Fruit fly (Drosophila melanogaster): ENCODE data around the gene ppk18.
A peak's percentile ranks its signal among the peaks of the same experiment; 100 is the strongest.

Gene ppk18

DNA sequence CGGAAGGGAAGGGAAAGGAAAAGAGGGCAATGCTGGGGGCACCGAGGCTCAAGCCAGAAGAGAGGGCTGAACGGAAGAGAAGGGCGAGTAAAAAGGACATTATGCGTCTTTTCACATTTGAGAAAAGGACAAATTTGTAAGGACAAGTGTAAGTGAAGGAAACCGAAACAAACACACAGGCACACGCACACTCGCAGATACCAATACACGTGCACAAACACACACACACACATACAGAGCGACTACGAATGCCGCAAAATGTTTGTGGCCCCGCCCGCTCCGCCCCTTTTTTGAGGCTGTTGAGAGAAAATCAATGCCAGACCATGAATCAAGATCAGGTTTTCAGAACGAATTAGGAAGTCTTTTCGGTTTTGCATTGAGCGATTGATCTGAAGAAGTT is 17.4 kb downstream of the ppk18 start (continued):
- TF ChIP-seq bbx (GFP tag; IDR thresholded peaks at IDR 0.05; ENCODE audit: partially characterized antibody) (no peak), CG14667 (GFP tag; IDR thresholded peaks at IDR 0.05) (no peak), Lhr (GFP tag; optimal IDR thresholded peaks at IDR 0.05) (no peak), Ets65A (GFP tag) (peak; percentile 51), crol (GFP tag; IDR thresholded peaks at IDR 0.05) (peak; percentile 67), CG17912 (GFP tag; optimal IDR thresholded peaks at IDR 0.05) (no peak), CG4282 (GFP tag; optimal IDR thresholded peaks at IDR 0.05) (no peak), CG11695 (GFP tag; IDR thresholded peaks at IDR 0.05) (no peak)

DNA sequence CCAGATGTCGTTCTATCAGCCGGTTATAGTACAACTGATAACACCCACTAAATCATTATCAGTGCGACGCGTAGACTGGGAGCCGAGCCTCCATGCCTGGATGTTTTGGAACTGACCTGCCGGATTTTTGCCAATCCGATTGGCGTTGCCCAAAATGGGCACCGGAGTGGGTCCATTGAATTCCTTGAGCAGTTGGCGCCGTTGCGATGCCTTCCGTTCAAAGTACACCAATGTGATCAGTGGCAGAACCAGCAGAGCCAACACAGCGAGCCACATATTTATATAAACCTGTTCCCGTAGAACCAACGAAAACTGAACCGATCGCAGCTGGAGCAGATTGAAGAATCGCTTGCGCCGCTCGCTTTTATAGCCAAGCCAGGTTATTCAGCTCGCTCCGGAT is 21.1 kb downstream of the ppk18 start, which contains the start of gene Cyp4e3:
Gene Cyp4e3, minus strand, starts transcription at position 327 of the 400 bp plus-strand sequence.
- TF ChIP-seq Ets65A (GFP tag) (peak; percentile 93), Abd-B (GFP tag; optimal IDR thresholded peaks at IDR 0.05) (no peak)

DNA sequence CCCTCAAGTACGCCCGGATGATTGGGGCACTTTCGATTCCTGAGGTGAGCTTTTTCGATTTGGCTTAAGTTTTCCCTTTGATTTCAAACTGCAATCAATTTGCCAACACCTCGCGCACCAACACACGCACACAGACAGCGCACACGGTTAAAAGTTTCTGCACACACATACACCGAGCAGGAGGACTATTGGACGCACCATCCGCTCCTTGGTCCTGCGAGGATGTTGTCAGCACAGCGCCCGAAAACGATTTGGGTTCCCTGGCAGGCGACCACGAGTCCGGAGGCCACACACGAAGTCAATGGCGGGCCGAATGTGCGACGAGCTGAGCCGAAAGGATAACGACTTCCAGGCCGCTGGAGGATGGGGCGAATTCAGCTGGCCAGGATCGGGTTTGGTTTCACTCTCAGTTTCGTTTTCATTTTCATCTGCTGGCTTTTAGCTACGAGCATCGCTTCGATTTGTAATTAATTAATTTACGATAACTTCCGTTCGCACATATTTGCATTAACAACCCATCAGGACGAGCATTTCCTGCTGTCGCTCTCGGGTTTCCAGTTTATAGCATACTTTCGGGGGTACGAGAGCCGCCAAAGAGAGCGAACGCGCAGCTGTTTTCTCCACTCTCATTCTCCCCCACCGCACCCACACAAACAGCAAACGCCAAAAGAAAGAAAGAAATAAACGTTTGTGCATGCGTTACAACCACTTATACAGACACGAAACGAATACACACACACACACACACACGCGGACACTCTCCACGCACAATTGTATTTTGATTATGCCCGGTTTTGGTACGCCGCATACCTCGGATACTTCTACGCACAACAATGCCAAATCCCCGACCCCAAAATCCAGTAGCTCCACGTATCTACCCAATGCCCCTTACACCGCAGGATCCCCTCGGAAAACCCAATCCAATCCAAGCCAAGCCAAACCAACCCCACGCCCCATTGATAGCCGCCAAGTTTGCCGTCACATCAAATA is 24.3 kb downstream of the ppk18 start, which contains the start of gene Nckx30C:
Gene Nckx30C, minus strand, starts transcription at position 260 of the 990 bp plus-strand sequence.
- TF ChIP-seq crol (GFP tag; IDR thresholded peaks at IDR 0.05) (0 out of 2 replicates have a peak, but pooled peaks have one; percentile 14), p53 (GFP tag; optimal IDR thresholded peaks at IDR 0.05) (no peak), CG12942 (GFP tag; optimal IDR thresholded peaks at IDR 0.05) (no peak), Rx (GFP tag; IDR thresholded peaks at IDR 0.05) (no peak), abd-A (tag; optimal IDR thresholded peaks at IDR 0.05) (peak; percentile 81), Trl (optimal IDR thresholded peaks at IDR 0.05) (peak; percentile 32 to 59), Trl (GFP tag; optimal IDR thresholded peaks at IDR 0.05) (no peak), Ravus (GFP tag; IDR thresholded peaks at IDR 0.05) (no peak), pum (GFP tag; optimal IDR thresholded peaks at IDR 0.05) (no peak), Hand (GFP tag; optimal IDR thresholded peaks at IDR 0.05) (no peak), cg (GFP tag; optimal IDR thresholded peaks at IDR 0.05) (peak; percentile 39), cad (GFP tag; optimal IDR thresholded peaks at IDR 0.05) (no peak), B-H1 (GFP tag; IDR thresholded peaks at IDR 0.05) (no peak), prd (optimal IDR thresholded peaks at IDR 0.05) (no peak), prd (GFP tag; IDR thresholded peaks at IDR 0.05) (no peak), CG11504 (tag; optimal IDR thresholded peaks at IDR 0.05) (no peak), CG4707 (GFP tag; optimal IDR thresholded peaks at IDR 0.05) (no peak), Deaf1 (tag; optimal IDR thresholded peaks at IDR 0.05) (peak; percentile 94), CG33557 (GFP tag; optimal IDR thresholded peaks at IDR 0.05) (no peak), CG16863 (GFP tag; optimal IDR thresholded peaks at IDR 0.05) (no peak), Dp (GFP tag; optimal IDR thresholded peaks at IDR 0.05) (no peak), TFAM (GFP tag; optimal IDR thresholded peaks at IDR 0.05) (no peak), sisA (GFP tag; IDR thresholded peaks at IDR 0.05) (no peak), nom (GFP tag; optimal IDR thresholded peaks at IDR 0.05) (no peak), CG13894 (tag; optimal IDR thresholded peaks at IDR 0.05) (peak; percentile 69), btn (GFP tag; optimal IDR thresholded peaks at IDR 0.05) (no peak), CG11398 (GFP tag; optimal IDR thresholded peaks at IDR 0.05) (no peak), sd (tag; optimal IDR thresholded peaks at IDR 0.05) (peak; percentile 67), insv (GFP tag; optimal IDR thresholded peaks at IDR 0.05) (no peak), ash1 (GFP tag; optimal IDR thresholded peaks at IDR 0.05) (no peak), Mad (GFP tag; optimal IDR thresholded peaks at IDR 0.05) (no peak), CG4282 (GFP tag; optimal IDR thresholded peaks at IDR 0.05) (no peak), fru (optimal IDR thresholded peaks at IDR 0.05) (no peak), run (tag; optimal IDR thresholded peaks at IDR 0.05) (no peak), Bgb (GFP tag; IDR thresholded peaks at IDR 0.05; ENCODE audit: partially characterized antibody) (no peak), CG15269 (tag; optimal IDR thresholded peaks at IDR 0.05) (no peak), bbx (GFP tag; IDR thresholded peaks at IDR 0.05; ENCODE audit: partially characterized antibody) (no peak), dmrt99B (tag; optimal IDR thresholded peaks at IDR 0.05) (no peak), pan (optimal IDR thresholded peaks at IDR 0.05) (no peak), pan (GFP tag; optimal IDR thresholded peaks at IDR 0.05 in 1 of 2, IDR thresholded peaks at IDR 0.05 in 1 of 2) (no peak)
